Fruit fly (Drosophila melanogaster): ENCODE results near the gene cas.

The cas gene

DNA sequence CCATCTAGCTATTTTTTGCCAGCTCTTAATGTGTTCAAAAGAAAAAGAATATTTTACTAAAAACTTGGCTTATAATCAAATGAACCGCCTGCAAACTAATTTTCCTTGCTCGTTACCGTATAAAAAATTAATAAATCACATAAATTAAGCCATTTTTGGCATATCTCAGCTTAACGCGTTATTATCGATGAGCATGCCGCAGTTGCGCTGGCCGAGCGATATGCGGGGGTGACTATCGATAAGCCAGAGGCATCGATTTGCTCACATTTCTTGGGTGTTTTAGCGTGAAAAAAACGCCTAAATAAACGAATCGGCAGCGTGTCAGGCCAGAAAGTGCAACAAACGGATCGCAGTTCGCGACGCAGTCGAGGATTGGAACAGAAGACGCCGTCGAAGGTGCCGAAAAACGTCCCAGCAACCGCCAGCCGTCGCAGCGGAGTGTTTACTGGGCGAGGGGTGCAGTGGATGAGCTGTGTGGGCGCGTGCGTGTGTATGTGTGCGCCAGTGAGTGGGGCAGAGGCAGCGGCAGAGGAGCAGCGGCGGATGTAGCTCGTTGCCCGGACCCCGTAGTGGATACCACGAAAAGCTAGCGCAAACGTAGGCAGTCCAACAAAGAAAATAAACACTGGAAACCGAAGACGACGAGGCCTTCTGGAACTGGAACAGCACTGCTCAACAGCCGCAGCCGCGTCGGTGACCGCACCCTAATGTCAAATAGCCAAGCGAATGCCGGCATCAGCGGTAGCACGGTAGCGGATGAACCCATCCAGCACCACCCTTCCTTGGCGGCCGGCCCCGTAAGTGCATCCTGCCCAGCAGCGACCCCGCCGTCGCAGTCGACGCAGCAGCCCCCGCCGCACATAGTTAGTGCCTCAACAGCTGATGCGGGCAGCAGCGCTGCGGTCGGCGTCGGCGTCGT is 25.9 kb upstream of the cas start, which contains the start of the genes Sym and Madm:
TSS of gene Sym (minus strand) at position 199 of the 919 bp plus-strand sequence.
TSS of gene Madm (plus strand) at position 233 of the 919 bp plus-strand sequence.
- peak; percentile 56 for TF ChIP-seq CG12659 (GFP tag; optimal IDR thresholded peaks at IDR 0.05)
- no peak for TF ChIP-seq CG5180 (GFP tag; optimal IDR thresholded peaks at IDR 0.05)
- TF ChIP-seq vfl (GFP tag; optimal IDR thresholded peaks at IDR 0.05), result peak; percentile 54
- no peak for TF ChIP-seq Oaz (GFP tag; IDR thresholded peaks at IDR 0.05)
- no peak for TF ChIP-seq wor (GFP tag; IDR thresholded peaks at IDR 0.05)
- TF ChIP-seq CG12744 (GFP tag; optimal IDR thresholded peaks at IDR 0.05), result peak; percentile 30
- TF ChIP-seq Med (GFP tag), result peak; percentile 77
- peak; percentile 7 for TF ChIP-seq Six4 (GFP tag; optimal IDR thresholded peaks at IDR 0.05)
- TF ChIP-seq tll (GFP tag; optimal IDR thresholded peaks at IDR 0.05), result peak in 1 of 2 experiments; percentile 39
- peak; percentile 94 for TF ChIP-seq HLH4C (GFP tag; IDR thresholded peaks at IDR 0.05; ENCODE audit: partially characterized antibody)
- TF ChIP-seq CG9437 (GFP tag; optimal IDR thresholded peaks at IDR 0.05), result peak; percentile 13
- peak; percentile 55 for TF ChIP-seq CG12391 (tag; optimal IDR thresholded peaks at IDR 0.05)
- TF ChIP-seq sisA (GFP tag; IDR thresholded peaks at IDR 0.05), result 0 out of 2 replicates have a peak, but pooled peaks have one; percentile 30
- peak; percentile 19 for TF ChIP-seq Antp (GFP tag; optimal IDR thresholded peaks at IDR 0.05)
- no peak for TF ChIP-seq CG6689 (GFP tag; IDR thresholded peaks at IDR 0.05)
- TF ChIP-seq CG15011 (GFP tag; optimal IDR thresholded peaks at IDR 0.05), result no peak
- peak; percentile 40 for TF ChIP-seq tin (GFP tag; optimal IDR thresholded peaks at IDR 0.05)
- 0 out of 2 replicates have a peak, but pooled peaks have one; percentile 20 for TF ChIP-seq CG32772 (GFP tag; IDR thresholded peaks at IDR 0.05)
- TF ChIP-seq NC2β (GFP tag; optimal IDR thresholded peaks at IDR 0.05), result peak; percentile 18
- peak; percentile 14; the same call in 1 of the 3 replicates for TF ChIP-seq Aef1 (GFP tag; IDR thresholded peaks at IDR 0.05)
- TF ChIP-seq Neu2 (GFP tag; optimal IDR thresholded peaks at IDR 0.05; ENCODE audit: borderline replicate concordance), result peak; percentile 7
- peak; percentile 71 for TF ChIP-seq CG30020 (tag; optimal IDR thresholded peaks at IDR 0.05)
- peak; percentile 53 for TF ChIP-seq Myb (GFP tag; optimal IDR thresholded peaks at IDR 0.05)
- TF ChIP-seq CG31224 (GFP tag; IDR thresholded peaks at IDR 0.05), result no peak
- peak; percentile 55; the same call in 1 of the 2 replicates for TF ChIP-seq CG9932 (GFP tag; IDR thresholded peaks at IDR 0.05)
- peak; percentile 75 for TF ChIP-seq CG34224 (GFP tag; IDR thresholded peaks at IDR 0.05; ENCODE audit: partially characterized antibody)
- peak; percentile 84 for TF ChIP-seq Ets97D (GFP tag; optimal IDR thresholded peaks at IDR 0.05)
- peak; percentile 40 for TF ChIP-seq Chrac-16 (GFP tag; optimal IDR thresholded peaks at IDR 0.05)
- 0 out of 3 replicates have a peak, but pooled peaks have one; percentile 41 for TF ChIP-seq CG34422 (GFP tag; IDR thresholded peaks at IDR 0.05)
- TF ChIP-seq CkIIα-i1 (GFP tag; IDR thresholded peaks at IDR 0.05), result no peak
- TF ChIP-seq CG7963 (GFP tag; IDR thresholded peaks at IDR 0.05; ENCODE audit: partially characterized antibody), result peak; percentile 69; the same call in 2 of the 3 replicates
- no peak for TF ChIP-seq ham (GFP tag; IDR thresholded peaks at IDR 0.05)
- peak; percentile 97 for TF ChIP-seq Ets65A (GFP tag)
- peak; percentile 31 for TF ChIP-seq tx (GFP tag; optimal IDR thresholded peaks at IDR 0.05)
- TF ChIP-seq sr (GFP tag; IDR thresholded peaks at IDR 0.05), result peak; percentile 98
- TF ChIP-seq Stat92E (GFP tag; optimal IDR thresholded peaks at IDR 0.05), result peak in 1 of 3 experiments; percentile 17
- TF ChIP-seq zen2 (GFP tag; IDR thresholded peaks at IDR 0.05; ENCODE audit: partially characterized antibody), result peak; percentile 70; the same call in 1 of the 3 replicates
- peak; percentile 5 for TF ChIP-seq NfI (GFP tag; optimal IDR thresholded peaks at IDR 0.05)
- peak; percentile 95 for TF ChIP-seq CG4617 (GFP tag; optimal IDR thresholded peaks at IDR 0.05; ENCODE audit: borderline replicate concordance)
- peak; percentile 5; the same call in 1 of the 2 replicates for TF ChIP-seq HLH3B (GFP tag; IDR thresholded peaks at IDR 0.05)
- TF ChIP-seq so (GFP tag; IDR thresholded peaks at IDR 0.05), result 0 out of 3 replicates have a peak, but pooled peaks have one; percentile 47
- peak; percentile 2 for TF ChIP-seq CG6683 (GFP tag; optimal IDR thresholded peaks at IDR 0.05)
- TF ChIP-seq CG10147 (GFP tag; optimal IDR thresholded peaks at IDR 0.05), result peak; percentile 39
- peak; percentile 81 for TF ChIP-seq Dref (GFP tag; IDR thresholded peaks at IDR 0.05)
- peak; percentile 3 for TF ChIP-seq nerfin-1 (tag; optimal IDR thresholded peaks at IDR 0.05)
- TF ChIP-seq btn (GFP tag; optimal IDR thresholded peaks at IDR 0.05), result no peak
- peak; percentile 86 for TF ChIP-seq cg (GFP tag; optimal IDR thresholded peaks at IDR 0.05)

All from whole organism, embryonic.